Fruit fly (Drosophila melanogaster) whole organism, embryonic: Measurements from ENCODE around the gene CG31313.

Experiments used
- Bdp1 ChIP-seq: fragments of 200-800 bp; sonication (Bioruptor generic); optimal IDR thresholded peaks from 3 replicates; lab custom pipeline; 2016; ENCODE audit warnings: missing biosample characterization, missing genetic modification characterization
- Bteb2 ChIP-seq: fragments of 200-800 bp; sonication (Bioruptor generic); optimal IDR thresholded peaks from 2 replicates; lab custom pipeline; 2016; ENCODE audit warnings: missing biosample characterization, missing genetic modification characterization
- C15 ChIP-seq: fragments of 200-800 bp; sonication (Bioruptor generic); IDR thresholded peaks from 3 replicates; pipeline ENCODE4 v1.3.6; 2022; ENCODE audit warnings: missing biosample characterization, missing genetic modification characterization
- CG10654 ChIP-seq: fragments of 200-800 bp; sonication (Bioruptor generic); optimal IDR thresholded peaks from 2 replicates; lab custom pipeline; 2016; ENCODE audit warnings: missing biosample characterization, missing genetic modification characterization
- CG12236 ChIP-seq: fragments of 200-800 bp; sonication (Bioruptor generic); optimal IDR thresholded peaks from 2 replicates; lab custom pipeline; 2016; ENCODE audit warnings: missing biosample characterization, missing genetic modification characterization
- CG12769 ChIP-seq: fragments of 200-800 bp; sonication (Bioruptor generic); optimal IDR thresholded peaks from 2 replicates; lab custom pipeline; 2019; ENCODE audit warnings: missing biosample characterization, mild to moderate bottlenecking, missing genetic modification characterization, moderate library complexity
- CG12942 ChIP-seq: fragments of 200-800 bp; sonication (Bioruptor generic); optimal IDR thresholded peaks from 3 replicates; lab custom pipeline; 2016; ENCODE audit warnings: missing biosample characterization, missing genetic modification characterization
- CG13287 ChIP-seq: fragments of 200-800 bp; sonication (Bioruptor generic); IDR thresholded peaks from 2 replicates; pipeline ENCODE4 v1.3.6; 2022; ENCODE audit warnings: missing biosample characterization, missing genetic modification characterization; ENCODE audit not compliant: partially characterized antibody
- CG14014 ChIP-seq: fragments of 200-800 bp; sonication (Bioruptor generic); IDR thresholded peaks from 2 replicates; pipeline ENCODE4 v1.3.6; 2022; ENCODE audit warnings: missing biosample characterization, missing genetic modification characterization
- CG14667 ChIP-seq: fragments of 200-800 bp; sonication (Bioruptor generic); IDR thresholded peaks from 2 replicates; pipeline ENCODE4 v1.3.6; 2022; ENCODE audit warnings: missing biosample characterization, missing genetic modification characterization
- CG14860 ChIP-seq: fragments of 200-800 bp; sonication (Bioruptor generic); IDR thresholded peaks from 3 replicates; pipeline ENCODE4 v1.3.6; 2022; ENCODE audit warnings: missing biosample characterization, missing genetic modification characterization; ENCODE audit not compliant: partially characterized antibody
- CG15073 ChIP-seq: fragments of 200-800 bp; sonication (Bioruptor generic); optimal IDR thresholded peaks from 2 replicates; lab custom pipeline; 2016; ENCODE audit warnings: missing biosample characterization, missing genetic modification characterization
- CG15696 ChIP-seq: fragments of 200-800 bp; sonication (Bioruptor generic); optimal IDR thresholded peaks from 2 replicates; lab custom pipeline; 2019; ENCODE audit warnings: missing biosample characterization, mild to moderate bottlenecking, missing genetic modification characterization, moderate library complexity
- CG1603 ChIP-seq: fragments of 200-800 bp; sonication (Bioruptor generic); optimal IDR thresholded peaks from 2 replicates; lab custom pipeline; 2019; ENCODE audit warnings: missing biosample characterization, mild to moderate bottlenecking, missing genetic modification characterization, moderate library complexity
- CG2120 ChIP-seq: fragments of 200-800 bp; sonication (Bioruptor generic); optimal IDR thresholded peaks from 3 replicates; lab custom pipeline; 2016; ENCODE audit warnings: missing biosample characterization, missing genetic modification characterization
- CG30020 ChIP-seq: fragments of 200-800 bp; optimal IDR thresholded peaks from 2 replicates; lab custom pipeline; 2019; ENCODE audit warnings: missing biosample characterization, mild to moderate bottlenecking, missing genetic modification characterization, moderate library complexity
- CG34422 ChIP-seq: fragments of 200-800 bp; sonication (Bioruptor generic); IDR thresholded peaks from 3 replicates; pipeline ENCODE4 v1.3.6; 2022; ENCODE audit warnings: missing biosample characterization, missing genetic modification characterization
- CG4328 ChIP-seq: fragments of 200-800 bp; sonication (Bioruptor generic); optimal IDR thresholded peaks from 3 replicates; lab custom pipeline; 2017; ENCODE audit warnings: missing biosample characterization, missing genetic modification reagents, missing genetic modification characterization
- CG5180 ChIP-seq: fragments of 200-800 bp; sonication (Bioruptor generic); optimal IDR thresholded peaks from 3 replicates; lab custom pipeline; 2017; ENCODE audit warnings: missing biosample characterization, missing genetic modification characterization, mild to moderate bottlenecking, moderate library complexity, missing genetic modification reagents
- CG6254 ChIP-seq: fragments of 200-800 bp; sonication (Bioruptor generic); optimal IDR thresholded peaks from 3 replicates; lab custom pipeline; 2017; ENCODE audit warnings: mild to moderate bottlenecking, missing biosample characterization, missing genetic modification reagents, missing genetic modification characterization
- CG8290 ChIP-seq, 3 experiments: fragments of 200-800 bp; sonication (Bioruptor generic); optimal IDR thresholded peaks; 2 replicates each; lab custom pipeline; 2016 to 2019; ENCODE audit warnings: missing biosample characterization in 3 of 3, missing genetic modification characterization in 3 of 3, mild to moderate bottlenecking in 2 of 3, moderate library complexity in 1 of 3
- CG9609 ChIP-seq: fragments of 200-800 bp; sonication (Bioruptor generic); optimal IDR thresholded peaks from 3 replicates; lab custom pipeline; 2016; ENCODE audit warnings: missing biosample characterization, missing genetic modification characterization
- CoRest ChIP-seq: fragments of 200-800 bp; sonication (Bioruptor generic); optimal IDR thresholded peaks from 3 replicates; lab custom pipeline; 2018; ENCODE audit warnings: missing biosample characterization, mild to moderate bottlenecking, missing genetic modification characterization, moderate library complexity
- Deaf1 ChIP-seq: fragments of 200-800 bp; optimal IDR thresholded peaks from 3 replicates; lab custom pipeline; 2019; ENCODE audit warnings: missing biosample characterization, mild to moderate bottlenecking, missing genetic modification characterization, moderate library complexity
- Doc2 ChIP-seq: fragments of 200-800 bp; sonication (Bioruptor generic); IDR thresholded peaks from 2 replicates; pipeline ENCODE4 v1.3.6; 2022; ENCODE audit warnings: missing biosample characterization, missing genetic modification characterization
- HLH3B ChIP-seq: fragments of 200-800 bp; sonication (Bioruptor generic); IDR thresholded peaks from 2 replicates; pipeline ENCODE4 v1.3.6; 2022; ENCODE audit warnings: missing biosample characterization, missing genetic modification characterization
- HLH4C ChIP-seq: fragments of 200-800 bp; sonication (Bioruptor generic); IDR thresholded peaks from 3 replicates; pipeline ENCODE4 v1.3.6; 2022; ENCODE audit warnings: missing biosample characterization, missing genetic modification characterization; ENCODE audit not compliant: partially characterized antibody
- Hmr ChIP-seq: fragments of 200-800 bp; sonication (Bioruptor generic); optimal IDR thresholded peaks from 3 replicates; lab custom pipeline; 2017; ENCODE audit warnings: mild to moderate bottlenecking, missing biosample characterization, missing genetic modification reagents, missing genetic modification characterization
- Mrtf ChIP-seq: fragments of 200-800 bp; sonication (Bioruptor generic); IDR thresholded peaks from 3 replicates; pipeline ENCODE4 v1.3.6; 2022; ENCODE audit warnings: missing biosample characterization, missing genetic modification characterization
- NFAT ChIP-seq: fragments of 200-800 bp; sonication (Bioruptor generic); IDR thresholded peaks from 2 replicates; pipeline ENCODE4 v1.3.6; 2022; ENCODE audit warnings: missing biosample characterization, missing genetic modification characterization
- Nf-YB ChIP-seq: fragments of 200-800 bp; sonication (Bioruptor generic); optimal IDR thresholded peaks from 3 replicates; lab custom pipeline; 2019; ENCODE audit warnings: missing biosample characterization, mild to moderate bottlenecking, missing genetic modification characterization, moderate library complexity
- Sox100B ChIP-seq: fragments of 200-800 bp; sonication (Bioruptor generic); optimal IDR thresholded peaks from 3 replicates; lab custom pipeline; 2018; ENCODE audit warnings: missing biosample characterization, mild to moderate bottlenecking, missing genetic modification characterization
- Trl ChIP-seq, 3 experiments: fragments of >200 bp in 2 of 3; fragments of 200-800 bp in 1 of 3; sonication (Bioruptor generic) in 1 of 3; optimal IDR thresholded peaks; 2 replicates in 1 of 3; 3 replicates in 2 of 3; lab custom pipeline; 2016 to 2017; ENCODE audit warnings: missing biosample characterization in 1 of 3, missing genetic modification characterization in 1 of 3
- cas ChIP-seq: fragments of 200-800 bp; sonication (Bioruptor generic); IDR thresholded peaks from 2 replicates; pipeline ENCODE4 v1.3.6; 2022; ENCODE audit warnings: missing biosample characterization, missing genetic modification characterization
- cg ChIP-seq: fragments of 200-800 bp; sonication (Bioruptor generic); optimal IDR thresholded peaks from 3 replicates; lab custom pipeline; 2019; ENCODE audit warnings: missing biosample characterization, mild to moderate bottlenecking, missing genetic modification characterization, moderate library complexity
- dan ChIP-seq: fragments of 200-800 bp; sonication (Bioruptor generic); IDR thresholded peaks from 2 replicates; pipeline ENCODE4 v1.3.6; 2022; ENCODE audit warnings: missing biosample characterization, missing genetic modification characterization
- fd96Cb ChIP-seq: fragments of 200-800 bp; sonication (Bioruptor generic); optimal IDR thresholded peaks from 2 replicates; lab custom pipeline; 2018; ENCODE audit warnings: missing biosample characterization, mild to moderate bottlenecking, missing genetic modification characterization, moderate library complexity
- gt ChIP-seq: fragments of 200-800 bp; sonication (Bioruptor generic); IDR thresholded peaks from 2 replicates; pipeline ENCODE4 v1.3.6; 2022; ENCODE audit warnings: missing biosample characterization, missing genetic modification characterization
- kay ChIP-seq: fragments of 200-800 bp; sonication (Bioruptor generic); optimal IDR thresholded peaks from 2 replicates; lab custom pipeline; 2016; ENCODE audit warnings: missing biosample characterization, missing genetic modification characterization
- lov ChIP-seq, 2 experiments: fragments of 200-800 bp in 1 of 2; fragments of >200 bp in 1 of 2; sonication (Bioruptor generic) in 1 of 2; IDR thresholded peaks in 1 of 2; optimal IDR thresholded peaks in 1 of 2; 2 replicates in 1 of 2; 3 replicates in 1 of 2; pipeline versions ENCODE4 v1.3.6 to Lab custom; 2017 to 2022; ENCODE audit warnings: missing biosample characterization in 1 of 2, missing genetic modification characterization in 1 of 2
- mirr ChIP-seq: fragments of 200-800 bp; sonication (Bioruptor generic); optimal IDR thresholded peaks from 3 replicates; lab custom pipeline; 2018; ENCODE audit warnings: missing biosample characterization, mild to moderate bottlenecking, missing genetic modification characterization
- org-1 ChIP-seq: fragments of 200-800 bp; sonication (Bioruptor generic); optimal IDR thresholded peaks from 2 replicates; lab custom pipeline; 2017; ENCODE audit warnings: missing biosample characterization, missing genetic modification characterization
- ro ChIP-seq: fragments of 200-800 bp; sonication (Bioruptor generic); IDR thresholded peaks from 2 replicates; pipeline ENCODE4 v1.3.6; 2022; ENCODE audit warnings: missing biosample characterization, missing genetic modification characterization
- row ChIP-seq: fragments of 200-800 bp; sonication (Bioruptor generic); IDR thresholded peaks from 3 replicates; pipeline ENCODE4 v1.3.6; 2022; ENCODE audit warnings: missing biosample characterization, missing genetic modification characterization
- tap ChIP-seq: fragments of 200-800 bp; optimal IDR thresholded peaks from 3 replicates; lab custom pipeline; 2019; ENCODE audit warnings: missing biosample characterization, mild to moderate bottlenecking, missing genetic modification characterization, moderate library complexity
- tio ChIP-seq: fragments of 200-800 bp; sonication (Bioruptor generic); optimal IDR thresholded peaks from 2 replicates; lab custom pipeline; 2017; ENCODE audit warnings: missing biosample characterization, missing genetic modification characterization, inconsistent platforms
- trem ChIP-seq: fragments of 200-800 bp; optimal IDR thresholded peaks from 3 replicates; lab custom pipeline; 2019; ENCODE audit warnings: missing biosample characterization, mild to moderate bottlenecking, missing genetic modification characterization, moderate library complexity
- ttk ChIP-seq: fragments of 200-800 bp; sonication (Bioruptor generic); IDR thresholded peaks from 2 replicates; pipeline ENCODE4 v2.1.2; 2022; ENCODE audit warnings: missing biosample characterization, missing genetic modification characterization
- z ChIP-seq: fragments of 200-800 bp; sonication (Bioruptor generic); IDR thresholded peaks from 3 replicates; pipeline ENCODE4 v1.3.6; 2022; ENCODE audit warnings: missing biosample characterization, missing genetic modification characterization

CG31313 gene

DNA sequence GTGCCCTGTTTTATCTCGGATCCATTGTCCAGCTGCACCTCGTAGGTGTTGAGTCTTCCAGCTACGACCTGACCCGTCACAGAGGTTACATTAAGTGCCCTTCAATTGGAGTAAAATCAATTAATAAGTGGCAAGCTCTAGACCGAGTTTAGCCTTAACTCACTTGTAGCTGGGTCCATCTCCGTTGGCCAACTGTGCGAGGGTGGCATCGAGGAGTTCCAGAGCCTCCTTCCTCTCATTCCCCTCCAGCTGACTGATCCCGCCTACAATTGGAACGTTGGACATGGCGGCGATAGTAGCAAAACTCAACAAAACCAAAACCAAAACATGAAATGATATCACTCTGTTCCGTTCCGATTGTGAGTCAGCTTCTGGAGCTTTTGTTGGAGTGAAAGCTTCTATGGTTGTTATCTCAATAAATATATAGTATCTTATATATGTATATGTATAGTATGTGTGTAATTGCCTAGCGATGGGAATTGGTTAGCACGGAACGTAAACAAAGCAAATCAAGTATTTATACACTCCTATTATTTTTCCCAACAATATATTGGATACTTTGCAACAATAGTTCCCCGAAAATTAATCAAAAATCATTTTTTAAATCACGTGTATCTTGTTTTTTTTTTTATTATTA lies 1.4 kb upstream of the CG31313 start, which contains the start of gene CG8066 (continued):
- TF ChIP-seq Nf-YB (GFP tag; lab: Kevin White, UChicago) = no peak
- TF ChIP-seq CG2120 (GFP tag; lab: Kevin White, UChicago) = peak; percentile 46
- no peak for TF ChIP-seq fd96Cb
- no peak for TF ChIP-seq Doc2 (GFP tag; lab: Robert Waterston, UW)
- no peak for TF ChIP-seq Bdp1 (GFP tag; lab: Kevin White, UChicago)
- no peak for TF ChIP-seq CG15696 (tag; lab: Kevin White, UChicago)
- peak; percentile 11 for TF ChIP-seq CoRest (tag; lab: Kevin White, UChicago)
- no peak for TF ChIP-seq CG1603 (tag; lab: Kevin White, UChicago)
- TF ChIP-seq CG6254 (GFP tag; lab: Kevin White, UChicago) = no peak
- no peak for TF ChIP-seq Trl (optimal IDR thresholded peaks at IDR 0.05; lab: Kevin White, UChicago)
- TF ChIP-seq Trl (GFP tag; optimal IDR thresholded peaks at IDR 0.05; lab: Kevin White, UChicago) = no peak
- TF ChIP-seq CG14860 (GFP tag; lab: Robert Waterston, UW) = no peak
- no peak for TF ChIP-seq tap
- TF ChIP-seq C15 (GFP tag; lab: Robert Waterston, UW) = no peak
- peak; percentile 59 for TF ChIP-seq kay
- TF ChIP-seq CG15073 (GFP tag; lab: Kevin White, UChicago) = no peak
- TF ChIP-seq dan (GFP tag; lab: Robert Waterston, UW) = no peak
- TF ChIP-seq Sox100B (GFP tag; lab: Kevin White, UChicago) = no peak
- TF ChIP-seq HLH4C = no peak
- no peak for TF ChIP-seq ttk (GFP tag; lab: Robert Waterston, UW)
- no peak for TF ChIP-seq tio
- no peak for TF ChIP-seq CG14667 (GFP tag; lab: Robert Waterston, UW)
- no peak for TF ChIP-seq CG12942
- no peak for TF ChIP-seq trem (tag; lab: Kevin White, UChicago)
- no peak for TF ChIP-seq CG5180 (GFP tag; lab: Kevin White, UChicago)
- TF ChIP-seq CG30020 = no peak
- TF ChIP-seq Mrtf (GFP tag; lab: Robert Waterston, UW) = no peak
- TF ChIP-seq CG34422 (GFP tag; lab: Robert Waterston, UW) = no peak
- no peak for TF ChIP-seq lov (optimal IDR thresholded peaks at IDR 0.05; lab: Kevin White, UChicago)
- no peak for TF ChIP-seq lov (GFP tag; IDR thresholded peaks at IDR 0.05; lab: Robert Waterston, UW)
- no peak for TF ChIP-seq org-1 (GFP tag; lab: Kevin White, UChicago)
- TF ChIP-seq cg (GFP tag; lab: Kevin White, UChicago) = peak; percentile 58
- no peak for TF ChIP-seq CG14014
- TF ChIP-seq cas = no peak
- no peak for TF ChIP-seq NFAT
- TF ChIP-seq CG12236 = no peak
- no peak for TF ChIP-seq ro (GFP tag; lab: Robert Waterston, UW)
- no peak for TF ChIP-seq gt (GFP tag; lab: Robert Waterston, UW)
- TF ChIP-seq Hmr = peak; percentile 49
- TF ChIP-seq Deaf1 (tag; lab: Kevin White, UChicago) = no peak
- no peak for TF ChIP-seq CG10654 (GFP tag; lab: Kevin White, UChicago)
- TF ChIP-seq CG12769 (tag; lab: Kevin White, UChicago) = peak; percentile 24
- peak; percentile 96 for TF ChIP-seq z (GFP tag; lab: Robert Waterston, UW)
- TF ChIP-seq Bteb2 (GFP tag; lab: Kevin White, UChicago) = no peak
- peak; percentile 69 for TF ChIP-seq row
- TF ChIP-seq CG4328 = peak; percentile 30
- peak; percentile 64 for TF ChIP-seq CG13287 (GFP tag; lab: Robert Waterston, UW)
- no peak for TF ChIP-seq HLH3B (GFP tag; lab: Robert Waterston, UW)
- no peak for TF ChIP-seq CG8290 (GFP tag; optimal IDR thresholded peaks at IDR 0.05; lab: Kevin White, UChicago)
- peak in 1 of 2 experiments; percentile 0 for TF ChIP-seq CG8290 (tag; optimal IDR thresholded peaks at IDR 0.05; lab: Kevin White, UChicago)
- TF ChIP-seq mirr (GFP tag; lab: Kevin White, UChicago) = peak; percentile 11
- TF ChIP-seq CG9609 (GFP tag; lab: Kevin White, UChicago) = no peak
